Worm (Caenorhabditis elegans) whole organism, young adult: ENCODE data around the gene arx-6.

Source experiments
- B0019.2 ChIP-seq: fragments of 200-800 bp; sonication (Bioruptor generic); conservative IDR thresholded peaks from 2 replicates; pipeline ENCODE4 v1.3.6; 2022; ENCODE audit warnings: missing genetic modification reagents, missing genetic modification characterization, missing compliant biosample characterization
- B0035.1 ChIP-seq: sonication (generic microtip); optimal IDR thresholded peaks from 2 replicates; lab custom pipeline; 2016; ENCODE audit warnings: missing genetic modification characterization, mild to moderate bottlenecking, missing compliant biosample characterization, missing genotype, missing genetic modification reagents
- B0336.3 ChIP-seq: fragments of 200-800 bp; sonication (Bioruptor generic); IDR thresholded peaks from 2 replicates; pipeline ENCODE4 v1.3.6; 2022; ENCODE audit warnings: missing genetic modification characterization, missing compliant biosample characterization
- C17E4.6 ChIP-seq: fragments of 200-800 bp; sonication (Bioruptor generic); IDR thresholded peaks from 2 replicates; pipeline ENCODE4 v1.3.6; 2022; ENCODE audit warnings: missing genetic modification reagents, missing genetic modification characterization, missing compliant biosample characterization
- F10E7.11 ChIP-seq: sonication (generic microtip); optimal IDR thresholded peaks from 2 replicates; lab custom pipeline; 2017; ENCODE audit warnings: mild to moderate bottlenecking, missing genetic modification characterization, moderate library complexity, missing compliant biosample characterization
- F37B4.10 ChIP-seq: fragments of 200-800 bp; sonication (Bioruptor generic); IDR thresholded peaks from 2 replicates; pipeline ENCODE4 v1.3.6; 2022; ENCODE audit warnings: missing genetic modification characterization, missing compliant biosample characterization
- F49E8.2 ChIP-seq: sonication (generic microtip); optimal IDR thresholded peaks from 3 replicates; lab custom pipeline; 2017; ENCODE audit warnings: missing genetic modification characterization, mild to moderate bottlenecking, missing compliant biosample characterization, antibody characterized with exemption, moderate library complexity; ENCODE audit not compliant: insufficient read depth
- K12H6.12 ChIP-seq: fragments of 200-800 bp; sonication (Bioruptor generic); optimal IDR thresholded peaks from 2 replicates; lab custom pipeline; 2018; ENCODE audit warnings: mild to moderate bottlenecking, missing genetic modification characterization, missing compliant biosample characterization
- Y53F4B.3 ChIP-seq: fragments of 200-800 bp; sonication (Bioruptor generic); IDR thresholded peaks from 2 replicates; pipeline ENCODE4 v1.3.6; 2022; ENCODE audit warnings: missing genetic modification reagents, missing genetic modification characterization, missing compliant biosample characterization
- Y67H2A.10 ChIP-seq: fragments of 200-800 bp; sonication (Bioruptor generic); conservative IDR thresholded peaks from 2 replicates; pipeline ENCODE4 v1.3.6; 2022; ENCODE audit warnings: missing genetic modification reagents, missing genetic modification characterization, missing compliant biosample characterization
- ZK185.1 ChIP-seq: sonication (generic microtip); optimal IDR thresholded peaks from 2 replicates; lab custom pipeline; 2016; ENCODE audit warnings: mild to moderate bottlenecking, missing genetic modification characterization, missing compliant biosample characterization; ENCODE audit not compliant: poor library complexity, severe bottlenecking
- akir-1 ChIP-seq: fragments of 200-800 bp; sonication (Bioruptor generic); optimal IDR thresholded peaks from 2 replicates; lab custom pipeline; 2018; ENCODE audit warnings: mild to moderate bottlenecking, missing genetic modification characterization, moderate library complexity, missing compliant biosample characterization
- ama-1 ChIP-seq, 3 experiments: fragments of 150-350 bp in 1 of 3; sonication (generic microtip) in 2 of 3; optimal IDR thresholded peaks; 2 replicates each; lab custom pipeline; 2014 to 2018; ENCODE audit warnings: missing biosample characterization in 2 of 3, missing genetic modification characterization in 2 of 3, missing genetic modification reagents in 2 of 3
- bed-2 ChIP-seq: fragments of 200-800 bp; sonication (Bioruptor generic); IDR thresholded peaks from 2 replicates; pipeline ENCODE4 v1.3.6; 2022; ENCODE audit warnings: missing genetic modification reagents, missing genetic modification characterization, missing compliant biosample characterization
- ccch-3 ChIP-seq: fragments of 200-800 bp; sonication (Bioruptor generic); optimal IDR thresholded peaks from 2 replicates; lab custom pipeline; 2018; ENCODE audit warnings: mild to moderate bottlenecking, missing genetic modification characterization, missing compliant biosample characterization
- ceh-100 ChIP-seq: fragments of 200-800 bp; sonication (Bioruptor generic); IDR thresholded peaks from 2 replicates; pipeline ENCODE4 v1.3.6; 2022; ENCODE audit warnings: missing genetic modification reagents, missing genetic modification characterization, missing compliant biosample characterization
- ceh-27 ChIP-seq: fragments of 200-800 bp; sonication (Bioruptor generic); optimal IDR thresholded peaks from 2 replicates; lab custom pipeline; 2018; ENCODE audit warnings: mild to moderate bottlenecking, missing genetic modification characterization, moderate library complexity, missing compliant biosample characterization
- dpff-1 ChIP-seq: sonication (generic microtip); optimal IDR thresholded peaks from 2 replicates; lab custom pipeline; 2017; ENCODE audit warnings: mild to moderate bottlenecking, missing genetic modification characterization, missing compliant biosample characterization
- dpl-1 ChIP-seq: fragments of 150-350 bp; optimal IDR thresholded peaks from 2 replicates; lab custom pipeline; 2014; ENCODE audit warnings: missing biosample characterization, missing genetic modification reagents, missing genetic modification characterization
- egl-18 ChIP-seq: fragments of 200-800 bp; sonication (Bioruptor generic); IDR thresholded peaks from 2 replicates; pipeline ENCODE4 v1.3.6; 2022; ENCODE audit warnings: missing genetic modification reagents, missing genetic modification characterization, missing compliant biosample characterization
- ekl-4 ChIP-seq: fragments of 200-800 bp; sonication (Bioruptor generic); IDR thresholded peaks from 2 replicates; pipeline ENCODE4 v1.3.6; 2022; ENCODE audit warnings: missing genetic modification reagents, missing genetic modification characterization, missing compliant biosample characterization
- ets-4 ChIP-seq: fragments of 200-800 bp; sonication (Bioruptor generic); optimal IDR thresholded peaks from 2 replicates; lab custom pipeline; 2018; ENCODE audit warnings: mild to moderate bottlenecking, missing genetic modification characterization, missing compliant biosample characterization
- fkh-3 ChIP-seq: sonication (generic microtip); optimal IDR thresholded peaks from 2 replicates; lab custom pipeline; 2016; ENCODE audit warnings: mild to moderate bottlenecking, missing genetic modification characterization, missing compliant biosample characterization
- gei-17 ChIP-seq: fragments of 200-800 bp; sonication (Bioruptor generic); optimal IDR thresholded peaks from 2 replicates; lab custom pipeline; 2018; ENCODE audit warnings: mild to moderate bottlenecking, missing genetic modification characterization, missing compliant biosample characterization
- him-1 ChIP-seq: sonication (generic microtip); optimal IDR thresholded peaks from 2 replicates; lab custom pipeline; 2016; ENCODE audit warnings: missing genotype, missing genetic modification reagents, missing genetic modification characterization, missing compliant biosample characterization
- hlh-26 ChIP-seq: fragments of 200-800 bp; sonication (Bioruptor generic); conservative IDR thresholded peaks from 2 replicates; pipeline ENCODE4 v1.3.6; 2022; ENCODE audit warnings: missing genetic modification reagents, missing genetic modification characterization, missing compliant biosample characterization
- hsf-1 ChIP-seq: fragments of 200-800 bp; sonication (Bioruptor generic); IDR thresholded peaks from 2 replicates; pipeline ENCODE4 v1.3.6; 2022; ENCODE audit warnings: missing genetic modification reagents, missing genetic modification characterization, missing compliant biosample characterization
- lin-35 ChIP-seq, 3 experiments: fragments of 150-350 bp in 2 of 3; sonication (generic microtip) in 1 of 3; optimal IDR thresholded peaks; 2 replicates each; lab custom pipeline; 2014 to 2018; ENCODE audit warnings: missing biosample characterization in 3 of 3, missing genetic modification characterization in 3 of 3, missing genetic modification reagents in 3 of 3
- lin-40 ChIP-seq: sonication (generic microtip); optimal IDR thresholded peaks from 2 replicates; lab custom pipeline; 2016; ENCODE audit warnings: missing genetic modification characterization, mild to moderate bottlenecking, missing compliant biosample characterization, missing genotype, missing genetic modification reagents
- lin-54 ChIP-seq: fragments of 200-800 bp; sonication (Bioruptor generic); optimal IDR thresholded peaks from 2 replicates; lab custom pipeline; 2018; ENCODE audit warnings: mild to moderate bottlenecking, missing genetic modification characterization, missing compliant biosample characterization
- lsl-1 ChIP-seq: fragments of 200-800 bp; sonication (Bioruptor generic); optimal IDR thresholded peaks from 2 replicates; lab custom pipeline; 2018; ENCODE audit warnings: mild to moderate bottlenecking, missing genetic modification characterization, moderate library complexity, missing compliant biosample characterization
- lsy-27 ChIP-seq: sonication (generic microtip); optimal IDR thresholded peaks from 2 replicates; lab custom pipeline; 2017; ENCODE audit warnings: missing genetic modification characterization, mild to moderate bottlenecking, missing compliant biosample characterization, antibody characterized with exemption, missing genotype, borderline replicate concordance; ENCODE audit not compliant: insufficient read depth
- madf-6 ChIP-seq: fragments of 200-800 bp; sonication (Bioruptor generic); IDR thresholded peaks from 2 replicates; pipeline ENCODE4 v1.3.6; 2022; ENCODE audit warnings: missing genetic modification reagents, missing genetic modification characterization, missing compliant biosample characterization
- mxl-1 ChIP-seq: sonication (generic microtip); optimal IDR thresholded peaks from 2 replicates; lab custom pipeline; 2016; ENCODE audit warnings: missing genetic modification characterization, missing compliant biosample characterization
- nfya-2 ChIP-seq: fragments of 200-800 bp; sonication (Bioruptor generic); IDR thresholded peaks from 2 replicates; pipeline ENCODE4 v1.3.6; 2022; ENCODE audit warnings: missing genetic modification reagents, missing genetic modification characterization, missing compliant biosample characterization
- nhr-80 ChIP-seq: sonication (generic microtip); optimal IDR thresholded peaks from 2 replicates; lab custom pipeline; 2016; ENCODE audit warnings: missing genetic modification characterization, missing compliant biosample characterization
- rcor-1 ChIP-seq: fragments of 200-800 bp; sonication (Bioruptor generic); IDR thresholded peaks from 2 replicates; pipeline ENCODE4 v1.3.6; 2022; ENCODE audit warnings: missing genetic modification reagents, missing genetic modification characterization, missing compliant biosample characterization
- snpc-3.4 ChIP-seq: sonication (generic microtip); optimal IDR thresholded peaks from 2 replicates; lab custom pipeline; 2017; ENCODE audit warnings: missing genetic modification characterization, mild to moderate bottlenecking, missing compliant biosample characterization, antibody characterized with exemption, moderate library complexity, missing genotype, missing genetic modification reagents
- somi-1 ChIP-seq: fragments of 200-800 bp; sonication (Bioruptor generic); optimal IDR thresholded peaks from 2 replicates; lab custom pipeline; 2018; ENCODE audit warnings: mild to moderate bottlenecking, missing genetic modification characterization, missing compliant biosample characterization
- sptf-2 ChIP-seq: fragments of 200-800 bp; sonication (Bioruptor generic); optimal IDR thresholded peaks from 2 replicates; lab custom pipeline; 2018; ENCODE audit warnings: mild to moderate bottlenecking, missing genetic modification characterization, missing compliant biosample characterization
- tbp1 ChIP-seq: fragments of 200-800 bp; sonication (Bioruptor generic); optimal IDR thresholded peaks from 2 replicates; lab custom pipeline; 2018; ENCODE audit warnings: mild to moderate bottlenecking, missing genetic modification characterization, missing compliant biosample characterization
- xnd-1 ChIP-seq: sonication (generic microtip); optimal IDR thresholded peaks from 2 replicates; lab custom pipeline; 2016; ENCODE audit warnings: missing genotype, missing genetic modification reagents, missing genetic modification characterization, missing compliant biosample characterization
- zim-3 ChIP-seq: sonication (generic microtip); optimal IDR thresholded peaks from 2 replicates; lab custom pipeline; 2017; ENCODE audit warnings: mild to moderate bottlenecking, missing genetic modification characterization, moderate library complexity, missing compliant biosample characterization
- ztf-25 ChIP-seq: fragments of 200-800 bp; sonication (Bioruptor generic); IDR thresholded peaks from 2 replicates; pipeline ENCODE4 v1.3.6; 2022; ENCODE audit warnings: missing genetic modification reagents, missing genetic modification characterization, missing compliant biosample characterization

Gene arx-6

DNA sequence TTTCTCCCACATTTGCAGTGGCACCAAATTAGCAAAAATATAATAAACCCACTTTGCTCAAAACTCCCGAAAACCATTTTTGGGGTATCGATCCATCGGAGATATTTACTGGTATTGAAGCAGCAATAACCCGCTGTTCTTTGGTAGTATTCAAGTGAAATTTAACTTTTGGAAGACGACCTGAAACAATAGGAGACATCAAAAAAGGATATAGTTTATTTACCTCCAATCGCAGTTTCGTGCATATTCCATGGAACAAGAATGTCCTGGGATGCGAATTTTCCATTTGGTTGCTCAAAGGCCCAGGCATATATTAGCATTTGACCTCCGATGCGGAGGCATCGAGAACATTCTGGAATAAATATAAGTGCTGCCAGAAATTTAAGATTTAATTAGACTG, 5.1 kb upstream of the arx-6 start:
- TF ChIP-seq ekl-4: no peak
- no peak for TF ChIP-seq ceh-27
- no peak for TF ChIP-seq B0035.1 (tag; lab: Kevin White, UChicago)
- TF ChIP-seq B0019.2 (GFP tag; lab: Robert Waterston, UW): no peak
- no peak for TF ChIP-seq tbp1 (GFP tag; lab: Kevin White, UChicago)
- no peak for TF ChIP-seq gei-17 (GFP tag; lab: Kevin White, UChicago)
- TF ChIP-seq ZK185.1: no peak
- TF ChIP-seq lin-54 (GFP tag; lab: Kevin White, UChicago): no peak
- no peak for TF ChIP-seq Y67H2A.10
- no peak for TF ChIP-seq fkh-3
- TF ChIP-seq egl-18: no peak
- TF ChIP-seq K12H6.12 (tag; lab: Kevin White, UChicago): no peak
- no peak for TF ChIP-seq dpl-1 (GFP tag; lab: Kevin White, UChicago)
- TF ChIP-seq him-1 (tag; lab: Kevin White, UChicago): no peak
- no peak for TF ChIP-seq rcor-1 (GFP tag; lab: Robert Waterston, UW)
- TF ChIP-seq snpc-3.4 (tag; lab: Kevin White, UChicago): no peak
- TF ChIP-seq madf-6 (GFP tag; lab: Robert Waterston, UW): no peak
- no peak for TF ChIP-seq ets-4

DNA sequence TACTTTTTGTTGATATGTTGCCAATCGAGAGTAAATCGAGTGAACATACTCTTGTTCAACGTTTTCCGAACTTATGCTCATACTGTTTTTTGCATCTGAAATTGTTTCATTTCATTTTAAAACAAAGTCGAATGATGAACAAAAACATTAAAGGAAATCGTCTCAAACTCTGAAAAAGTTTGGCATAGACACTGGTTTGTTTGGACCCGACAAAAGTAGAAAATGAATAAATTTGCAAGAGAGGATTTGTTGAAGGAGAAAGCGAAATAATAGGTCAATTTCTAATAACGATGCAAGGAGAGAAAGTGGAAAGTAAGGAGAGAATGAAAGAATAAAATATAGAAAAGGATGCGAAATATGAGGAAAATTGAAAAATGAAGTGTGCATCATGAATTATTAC, 3.8 kb upstream of the arx-6 start, which contains the start of gene C35D10.12:
Gene C35D10.12 (minus strand): TSS at position 101 of the 400 bp plus-strand sequence.
- no peak for TF ChIP-seq C17E4.6 (GFP tag; lab: Robert Waterston, UW)
- no peak for TF ChIP-seq nhr-80 (tag; lab: Kevin White, UChicago)
- TF ChIP-seq B0035.1 (tag; lab: Kevin White, UChicago): no peak
- TF ChIP-seq ztf-25 (GFP tag; lab: Robert Waterston, UW): no peak
- TF ChIP-seq sptf-2 (GFP tag; lab: Kevin White, UChicago): no peak
- TF ChIP-seq rcor-1 (GFP tag; lab: Robert Waterston, UW): no peak
- no peak for TF ChIP-seq lsl-1
- no peak for TF ChIP-seq ceh-27
- TF ChIP-seq ccch-3 (GFP tag; lab: Kevin White, UChicago): no peak
- TF ChIP-seq hlh-26 (GFP tag; lab: Robert Waterston, UW): no peak
- TF ChIP-seq ceh-100 (GFP tag; lab: Robert Waterston, UW): no peak
- no peak for TF ChIP-seq B0336.3 (GFP tag; lab: Robert Waterston, UW)
- no peak for TF ChIP-seq xnd-1 (tag; lab: Kevin White, UChicago)

DNA sequence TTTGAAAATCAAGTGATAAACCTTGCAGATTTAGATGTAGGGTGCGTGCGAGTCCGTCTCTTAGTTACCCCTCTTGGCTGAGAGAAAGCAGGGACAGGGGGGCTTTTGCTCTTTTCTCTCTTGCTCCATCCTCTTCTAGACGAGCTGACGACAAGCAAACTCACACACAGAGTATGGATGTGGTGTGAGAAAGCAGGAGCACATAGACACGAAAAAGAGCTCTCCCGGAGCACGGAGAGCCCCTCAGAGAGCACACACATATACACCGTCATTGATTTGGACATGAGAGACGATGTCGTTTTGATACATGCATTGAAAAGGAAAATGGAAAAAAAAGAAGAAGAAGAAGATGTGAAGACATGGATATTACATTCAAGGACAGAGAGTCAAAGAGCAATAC, 2.8 kb upstream of the arx-6 start:
- no peak for TF ChIP-seq bed-2 (GFP tag; lab: Robert Waterston, UW)
- TF ChIP-seq lin-35 (GFP tag; optimal IDR thresholded peaks at IDR 0.05; lab: Kevin White, UChicago): peak in 1 of 3 experiments; percentile 61
- TF ChIP-seq mxl-1 (tag; lab: Kevin White, UChicago): no peak
- no peak for TF ChIP-seq F37B4.10 (GFP tag; lab: Robert Waterston, UW)
- TF ChIP-seq hsf-1 (GFP tag; lab: Robert Waterston, UW): no peak
- no peak for TF ChIP-seq ama-1 (optimal IDR thresholded peaks at IDR 0.05; lab: Kevin White, UChicago)
- TF ChIP-seq ama-1 (GFP tag; optimal IDR thresholded peaks at IDR 0.05; lab: Kevin White, UChicago): no peak

DNA sequence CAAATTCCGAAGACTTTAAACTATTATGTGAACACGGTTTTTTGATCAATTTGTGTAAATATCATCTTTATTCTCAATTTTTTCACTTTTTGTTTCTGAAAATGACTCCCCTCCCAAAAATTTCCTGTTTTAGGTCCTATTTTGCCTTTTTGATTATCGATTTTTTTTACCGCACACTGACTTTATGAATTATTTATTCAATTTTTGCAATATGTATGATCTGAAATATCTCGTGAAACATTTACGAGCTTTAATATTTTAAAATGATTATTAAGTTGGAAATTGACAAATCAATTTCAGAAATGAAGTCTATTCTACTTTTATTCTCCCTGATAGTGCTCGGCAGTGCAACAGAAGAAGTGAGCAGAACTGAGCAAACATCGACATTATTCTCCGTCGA, 987 bp downstream of the arx-6 start, which contains the start of gene C35D10.1:
Gene C35D10.1 (plus strand): TSS at position 301 of the 400 bp plus-strand sequence.
- TF ChIP-seq nfya-2: no peak
- no peak for TF ChIP-seq somi-1 (GFP tag; lab: Kevin White, UChicago)
- TF ChIP-seq ekl-4: 0 out of 2 replicates have a peak, but pooled peaks have one; percentile 20
- peak; percentile 36 for TF ChIP-seq F49E8.2 (tag; lab: Kevin White, UChicago)
- no peak for TF ChIP-seq lsy-27 (tag; lab: Kevin White, UChicago)
- no peak for TF ChIP-seq Y53F4B.3 (GFP tag; lab: Robert Waterston, UW)
- no peak for TF ChIP-seq F10E7.11 (tag; lab: Kevin White, UChicago)
- TF ChIP-seq lin-40 (tag; lab: Kevin White, UChicago): no peak
- TF ChIP-seq zim-3 (tag; lab: Kevin White, UChicago): no peak
- no peak for TF ChIP-seq akir-1 (GFP tag; lab: Kevin White, UChicago)
- TF ChIP-seq dpff-1 (tag; lab: Kevin White, UChicago): no peak
- peak; percentile 11 for TF ChIP-seq xnd-1 (tag; lab: Kevin White, UChicago)
- TF ChIP-seq madf-6 (GFP tag; lab: Robert Waterston, UW): peak; percentile 42; the same call in 1 of the 2 replicates
- TF ChIP-seq snpc-3.4 (tag; lab: Kevin White, UChicago): no peak
